Worm (Caenorhabditis elegans) whole organism, L2 larva: Measurements from ENCODE around the gene C34E10.9.
A peak's percentile ranks its signal among the peaks of the same experiment; 100 is the strongest.

Source experiments
- C34F6.9 ChIP-seq: fragments of 150-350 bp; optimal IDR thresholded peaks from 2 replicates; lab custom pipeline; 2014; ENCODE audit warnings: missing biosample characterization, missing genetic modification characterization
- F13H6.1 ChIP-seq: sonication (generic microtip); optimal IDR thresholded peaks from 2 replicates; lab custom pipeline; 2016; ENCODE audit warnings: missing genetic modification characterization, missing compliant biosample characterization
- R02D3.7 ChIP-seq: fragments of 150-350 bp; optimal IDR thresholded peaks from 2 replicates; lab custom pipeline; 2014; ENCODE audit warnings: missing biosample characterization, missing genetic modification characterization
- ZK546.5 ChIP-seq: sonication (generic microtip); optimal IDR thresholded peaks from 2 replicates; lab custom pipeline; 2017; ENCODE audit warnings: missing biosample characterization, missing genetic modification characterization
- alr-1 ChIP-seq: fragments of 150-350 bp; optimal IDR thresholded peaks from 2 replicates; lab custom pipeline; 2014; ENCODE audit warnings: missing biosample characterization, missing genetic modification characterization
- aly-2 ChIP-seq: fragments of 150-350 bp; optimal IDR thresholded peaks from 2 replicates; lab custom pipeline; 2014; ENCODE audit warnings: missing biosample characterization, missing genetic modification characterization
- ama-1 ChIP-seq: fragments of 150-350 bp; optimal IDR thresholded peaks from 2 replicates; lab custom pipeline; 2018; ENCODE audit warnings: inconsistent platforms
- blmp-1 ChIP-seq: sonication (generic microtip); optimal IDR thresholded peaks from 2 replicates; lab custom pipeline; 2017; ENCODE audit warnings: missing genetic modification characterization, mild to moderate bottlenecking, missing compliant biosample characterization, antibody characterized with exemption, moderate library complexity; ENCODE audit not compliant: insufficient read depth
- ceh-16 ChIP-seq: fragments of 150-350 bp; optimal IDR thresholded peaks from 2 replicates; lab custom pipeline; 2014; ENCODE audit warnings: missing biosample characterization, missing genetic modification characterization
- crh-2 ChIP-seq: sonication (generic microtip); optimal IDR thresholded peaks from 2 replicates; lab custom pipeline; 2017; ENCODE audit warnings: missing biosample characterization, missing genetic modification characterization
- egl-27 ChIP-seq: sonication (generic microtip); optimal IDR thresholded peaks from 3 replicates; lab custom pipeline; 2017; ENCODE audit warnings: missing biosample characterization, missing genetic modification reagents, missing genetic modification characterization
- fos-1 ChIP-seq: fragments of 150-350 bp; optimal IDR thresholded peaks from 2 replicates; lab custom pipeline; 2014; ENCODE audit warnings: missing biosample characterization, missing genetic modification characterization
- gmeb-1 ChIP-seq: fragments of 150-350 bp; optimal IDR thresholded peaks from 2 replicates; lab custom pipeline; 2014; ENCODE audit warnings: missing biosample characterization, missing genetic modification characterization
- lin-11 ChIP-seq: fragments of 150-350 bp; sonication (generic microtip); optimal IDR thresholded peaks from 2 replicates; lab custom pipeline; 2014; ENCODE audit warnings: missing biosample characterization, missing genetic modification characterization, inconsistent platforms, mixed read lengths
- lin-13 ChIP-seq: fragments of 150-350 bp; optimal IDR thresholded peaks from 2 replicates; lab custom pipeline; 2014; ENCODE audit warnings: missing biosample characterization, missing genetic modification reagents, missing genetic modification characterization
- lin-39 ChIP-seq: fragments of 150-350 bp; optimal IDR thresholded peaks from 2 replicates; lab custom pipeline; 2014; ENCODE audit warnings: missing biosample characterization, missing genetic modification reagents, missing genetic modification characterization
- lsy-2 ChIP-seq, 2 experiments: fragments of 150-350 bp in 1 of 2; sonication (generic microtip) in 1 of 2; optimal IDR thresholded peaks; 2 replicates each; lab custom pipeline; 2014 to 2017; ENCODE audit warnings: missing biosample characterization in 2 of 2, missing genetic modification characterization in 2 of 2
- mab-5 ChIP-seq: fragments of 150-350 bp; optimal IDR thresholded peaks from 2 replicates; lab custom pipeline; 2014; ENCODE audit warnings: missing biosample characterization, missing genetic modification characterization
- mdl-1 ChIP-seq, 2 experiments: fragments of 150-350 bp in 1 of 2; sonication (generic microtip) in 1 of 2; optimal IDR thresholded peaks; 2 replicates each; lab custom pipeline; 2017; ENCODE audit warnings: missing biosample characterization in 2 of 2, missing genetic modification characterization in 2 of 2
- nhr-11 ChIP-seq: fragments of 150-350 bp; optimal IDR thresholded peaks from 2 replicates; lab custom pipeline; 2014; ENCODE audit warnings: missing biosample characterization, missing genetic modification characterization
- nhr-12 ChIP-seq: fragments of 150-350 bp; optimal IDR thresholded peaks from 2 replicates; lab custom pipeline; 2014; ENCODE audit warnings: missing biosample characterization, missing genetic modification characterization
- nhr-129 ChIP-seq: fragments of 150-350 bp; optimal IDR thresholded peaks from 2 replicates; lab custom pipeline; 2014; ENCODE audit warnings: missing biosample characterization, missing genetic modification characterization
- nhr-21 ChIP-seq: fragments of 150-350 bp; optimal IDR thresholded peaks from 2 replicates; lab custom pipeline; 2014; ENCODE audit warnings: missing biosample characterization, missing genetic modification characterization
- nhr-23 ChIP-seq: fragments of 150-350 bp; optimal IDR thresholded peaks from 2 replicates; lab custom pipeline; 2014; ENCODE audit warnings: missing biosample characterization, missing genetic modification reagents, missing genetic modification characterization
- nhr-237 ChIP-seq: fragments of 150-350 bp; optimal IDR thresholded peaks from 2 replicates; lab custom pipeline; 2014; ENCODE audit warnings: missing biosample characterization, missing genetic modification characterization
- nhr-25 ChIP-seq: fragments of 150-350 bp; sonication (generic microtip); optimal IDR thresholded peaks from 3 replicates; lab custom pipeline; 2014; ENCODE audit warnings: missing biosample characterization, missing genetic modification characterization
- nhr-77 ChIP-seq: fragments of 150-350 bp; optimal IDR thresholded peaks from 2 replicates; lab custom pipeline; 2014; ENCODE audit warnings: missing biosample characterization, missing genetic modification characterization
- sem-4 ChIP-seq: fragments of 150-350 bp; optimal IDR thresholded peaks from 2 replicates; lab custom pipeline; 2014; ENCODE audit warnings: missing biosample characterization, missing genetic modification reagents, missing genetic modification characterization
- sma-3 ChIP-seq: sonication (generic microtip); optimal IDR thresholded peaks from 2 replicates; lab custom pipeline; 2016; ENCODE audit warnings: missing genetic modification reagents, missing genetic modification characterization, missing compliant biosample characterization
- sma-9 ChIP-seq, 2 experiments: fragments of 150-350 bp in 1 of 2; sonication (generic microtip) in 1 of 2; optimal IDR thresholded peaks; 2 replicates each; lab custom pipeline; 2014 to 2016; ENCODE audit warnings: missing genetic modification characterization in 2 of 2, mild to moderate bottlenecking in 1 of 2, missing biosample characterization in 1 of 2, missing compliant biosample characterization in 1 of 2, missing genetic modification reagents in 1 of 2, moderate library complexity in 1 of 2
- unc-55 ChIP-seq: fragments of 150-350 bp; sonication (generic microtip); optimal IDR thresholded peaks from 3 replicates; lab custom pipeline; 2014; ENCODE audit warnings: missing biosample characterization, missing genetic modification reagents, missing genetic modification characterization
- unc-62 ChIP-seq: fragments of 150-350 bp; optimal IDR thresholded peaks from 2 replicates; lab custom pipeline; 2014; ENCODE audit warnings: missing biosample characterization, missing genetic modification reagents, missing genetic modification characterization
- ztf-4 ChIP-seq: fragments of 150-350 bp; optimal IDR thresholded peaks from 2 replicates; lab custom pipeline; 2014; ENCODE audit warnings: missing biosample characterization, missing genetic modification characterization

Gene C34E10.9

ce11 chrIII:5263299-5263993 lies at the start of gene C34E10.9, which contains the start of gene hap-1:
Gene C34E10.9 (minus strand): TSS chrIII:5263399.
Gene hap-1 (plus strand): TSS chrIII:5263943.
- TF ChIP-seq R02D3.7 (tag; lab: Kevin White, UChicago): no peak
- TF ChIP-seq egl-27 (tag; lab: Kevin White, UChicago): no peak
- no peak for TF ChIP-seq ZK546.5 (tag; lab: Kevin White, UChicago)
- no peak for TF ChIP-seq fos-1 (tag; lab: Kevin White, UChicago)
- TF ChIP-seq aly-2: no peak
- TF ChIP-seq ztf-4 (tag; lab: Kevin White, UChicago): no peak
- TF ChIP-seq nhr-11: no peak
- TF ChIP-seq, all 48 proteins: peak for 0

ce11 chrIII:5310940-5311339 lies 47.7 kb upstream of the C34E10.9 start, which contains the start of gene pqe-1:
Gene pqe-1 (plus strand): TSS chrIII:5311240.
- TF ChIP-seq C34F6.9 (tag; lab: Kevin White, UChicago): no peak
- TF ChIP-seq nhr-77 (tag; lab: Kevin White, UChicago): no peak
- no peak for TF ChIP-seq lin-39 (tag; lab: Kevin White, UChicago)
- no peak for TF ChIP-seq fos-1 (tag; lab: Kevin White, UChicago)
- no peak for TF ChIP-seq nhr-25 (tag; lab: Kevin White, UChicago)
- no peak for TF ChIP-seq R02D3.7 (tag; lab: Kevin White, UChicago)
- no peak for TF ChIP-seq nhr-21
- TF ChIP-seq sma-9 (GFP tag; optimal IDR thresholded peaks at IDR 0.05; lab: Kevin White, UChicago): no peak
- TF ChIP-seq sma-9 (tag; optimal IDR thresholded peaks at IDR 0.05; lab: Kevin White, UChicago): no peak
- no peak for TF ChIP-seq ceh-16 (tag; lab: Kevin White, UChicago)
- TF ChIP-seq lin-11 (tag; lab: Kevin White, UChicago): no peak
- TF ChIP-seq F13H6.1 (tag; lab: Kevin White, UChicago): no peak
- TF ChIP-seq mdl-1 (tag; optimal IDR thresholded peaks at IDR 0.05; lab: Kevin White, UChicago): no peak
- no peak for TF ChIP-seq aly-2
- no peak for TF ChIP-seq nhr-237 (tag; lab: Kevin White, UChicago)

ce11 chrIII:5310403-5310802 lies 47.2 kb upstream of the C34E10.9 start:
- TF ChIP-seq nhr-129 (tag; lab: Kevin White, UChicago) (no peak), blmp-1 (tag; lab: Kevin White, UChicago) (no peak), crh-2 (tag; lab: Kevin White, UChicago) (no peak), nhr-21 (no peak)

ce11 chrIII:5308278-5308677 lies 45.1 kb upstream of the C34E10.9 start, which contains the start of gene mog-3:
Gene mog-3 (plus strand): TSS chrIII:5308596.
- TF ChIP-seq fos-1 (tag; lab: Kevin White, UChicago) (peak; percentile 9), sma-3 (GFP tag; lab: Kevin White, UChicago) (peak; percentile 55), nhr-77 (tag; lab: Kevin White, UChicago) (no peak), crh-2 (tag; lab: Kevin White, UChicago) (peak; percentile 62), nhr-237 (tag; lab: Kevin White, UChicago) (no peak), mab-5 (tag; lab: Kevin White, UChicago) (no peak), ZK546.5 (tag; lab: Kevin White, UChicago) (no peak), nhr-12 (tag; lab: Kevin White, UChicago) (no peak), unc-55 (peak; percentile 76), F13H6.1 (tag; lab: Kevin White, UChicago) (peak; percentile 66), lin-39 (tag; lab: Kevin White, UChicago) (no peak), nhr-21 (peak; percentile 20), C34F6.9 (tag; lab: Kevin White, UChicago) (peak; percentile 75), nhr-129 (tag; lab: Kevin White, UChicago) (peak; percentile 35), lin-11 (tag; lab: Kevin White, UChicago) (peak; percentile 52), blmp-1 (tag; lab: Kevin White, UChicago) (no peak), lsy-2 (tag; optimal IDR thresholded peaks at IDR 0.05; lab: Kevin White, UChicago) (peak; percentile 36 to 77), lin-13 (GFP tag; lab: Kevin White, UChicago) (peak; percentile 52), nhr-25 (tag; lab: Kevin White, UChicago) (peak; percentile 45), ama-1 (lab: Kevin White, UChicago) (peak; percentile 54), sem-4 (no peak), nhr-23 (tag; lab: Kevin White, UChicago) (no peak), unc-62 (GFP tag; lab: Kevin White, UChicago) (no peak), gmeb-1 (tag; lab: Kevin White, UChicago) (peak; percentile 93), sma-9 (GFP tag; optimal IDR thresholded peaks at IDR 0.05; lab: Kevin White, UChicago) (peak; percentile 74), sma-9 (tag; optimal IDR thresholded peaks at IDR 0.05; lab: Kevin White, UChicago) (no peak), alr-1 (tag; lab: Kevin White, UChicago) (no peak)
